Fruit fly (Drosophila melanogaster) whole organism, embryonic: Measurements from ENCODE around the gene CG2865.

Source experiments
- Blimp-1 ChIP-seq: fragments of 200-800 bp; sonication (Bioruptor generic); optimal IDR thresholded peaks from 3 replicates; lab custom pipeline; 2018; ENCODE audit warnings: missing biosample characterization, missing genetic modification characterization, mild to moderate bottlenecking, moderate library complexity, missing genetic modification reagents
- C15 ChIP-seq: fragments of 200-800 bp; sonication (Bioruptor generic); IDR thresholded peaks from 3 replicates; pipeline ENCODE4 v1.3.6; 2022; ENCODE audit warnings: missing biosample characterization, missing genetic modification characterization
- CG10267 ChIP-seq: fragments of 200-800 bp; sonication (Bioruptor generic); optimal IDR thresholded peaks from 2 replicates; lab custom pipeline; 2018; ENCODE audit warnings: missing biosample characterization, mild to moderate bottlenecking, missing genetic modification characterization, moderate library complexity
- CG10959 ChIP-seq: fragments of 200-800 bp; sonication (Bioruptor generic); IDR thresholded peaks from 2 replicates; pipeline ENCODE4 v1.3.6; 2022; ENCODE audit warnings: missing biosample characterization, missing genetic modification characterization
- CG1233 ChIP-seq: fragments of 200-800 bp; sonication (Bioruptor generic); optimal IDR thresholded peaks from 4 replicates; lab custom pipeline; 2018; ENCODE audit warnings: missing biosample characterization, mild to moderate bottlenecking, missing genetic modification characterization
- CG13424 ChIP-seq: fragments of 200-800 bp; sonication (Bioruptor generic); optimal IDR thresholded peaks from 2 replicates; lab custom pipeline; 2019; ENCODE audit warnings: missing biosample characterization, mild to moderate bottlenecking, missing genetic modification characterization, moderate library complexity
- CG15696 ChIP-seq: fragments of 200-800 bp; sonication (Bioruptor generic); optimal IDR thresholded peaks from 2 replicates; lab custom pipeline; 2019; ENCODE audit warnings: missing biosample characterization, mild to moderate bottlenecking, missing genetic modification characterization, moderate library complexity
- CG16815 ChIP-seq: fragments of 200-800 bp; sonication (Bioruptor generic); optimal IDR thresholded peaks from 3 replicates; lab custom pipeline; 2017; ENCODE audit warnings: missing biosample characterization, mild to moderate bottlenecking, missing genetic modification characterization
- CG17359 ChIP-seq: fragments of 200-800 bp; sonication (Bioruptor generic); optimal IDR thresholded peaks from 3 replicates; lab custom pipeline; 2018; ENCODE audit warnings: missing biosample characterization, mild to moderate bottlenecking, missing genetic modification characterization, moderate library complexity
- CG17568 ChIP-seq: fragments of 200-800 bp; sonication (Bioruptor generic); optimal IDR thresholded peaks from 2 replicates; lab custom pipeline; 2018; ENCODE audit warnings: missing biosample characterization, mild to moderate bottlenecking, missing genetic modification characterization, moderate library complexity
- CG17612 ChIP-seq: fragments of 200-800 bp; sonication (Bioruptor generic); IDR thresholded peaks from 2 replicates; pipeline ENCODE4 v1.3.6; 2022; ENCODE audit warnings: missing biosample characterization, missing genetic modification characterization
- CG18599 ChIP-seq: fragments of 200-800 bp; sonication (Bioruptor generic); optimal IDR thresholded peaks from 3 replicates; lab custom pipeline; 2017; ENCODE audit warnings: missing biosample characterization, missing genetic modification characterization, mild to moderate bottlenecking, moderate library complexity, missing genetic modification reagents
- CG2875 ChIP-seq: fragments of 200-800 bp; sonication (Bioruptor generic); optimal IDR thresholded peaks from 2 replicates; lab custom pipeline; 2017; ENCODE audit warnings: missing biosample characterization, mild to moderate bottlenecking, missing genetic modification characterization, missing genetic modification reagents
- CG6683 ChIP-seq: fragments of 200-800 bp; sonication (Bioruptor generic); optimal IDR thresholded peaks from 2 replicates; lab custom pipeline; 2017; ENCODE audit warnings: missing biosample characterization, mild to moderate bottlenecking, missing genetic modification characterization, missing genetic modification reagents
- CG6689 ChIP-seq: fragments of 200-800 bp; sonication (Bioruptor generic); IDR thresholded peaks from 2 replicates; pipeline ENCODE4 v1.3.6; 2022; ENCODE audit warnings: missing biosample characterization, missing genetic modification characterization
- CG7963 ChIP-seq: fragments of 200-800 bp; sonication (Bioruptor generic); IDR thresholded peaks from 3 replicates; pipeline ENCODE4 v1.3.6; 2022; ENCODE audit warnings: missing biosample characterization, missing genetic modification characterization; ENCODE audit not compliant: partially characterized antibody
- CG8359 ChIP-seq: fragments of 200-800 bp; sonication (Bioruptor generic); optimal IDR thresholded peaks from 2 replicates; lab custom pipeline; 2017; ENCODE audit warnings: missing biosample characterization, mild to moderate bottlenecking, missing genetic modification characterization, borderline replicate concordance
- CG9876 ChIP-seq: fragments of 200-800 bp; sonication (Bioruptor generic); optimal IDR thresholded peaks from 2 replicates; lab custom pipeline; 2016; ENCODE audit warnings: missing biosample characterization, missing genetic modification characterization
- Dbx ChIP-seq: fragments of 200-800 bp; sonication (Bioruptor generic); IDR thresholded peaks from 3 replicates; pipeline ENCODE4 v1.3.6; 2022; ENCODE audit warnings: missing biosample characterization, missing genetic modification characterization
- Dip2 ChIP-seq: fragments of 200-800 bp; sonication (Bioruptor generic); IDR thresholded peaks from 2 replicates; pipeline ENCODE4 v1.3.6; 2022; ENCODE audit warnings: missing biosample characterization, missing genetic modification characterization
- Eip74EF ChIP-seq, 2 experiments: fragments of 200-800 bp in 1 of 2; fragments of >200 bp in 1 of 2; sonication (Bioruptor generic) in 1 of 2; optimal IDR thresholded peaks; 2 replicates each; lab custom pipeline; 2017 to 2019; ENCODE audit warnings: missing biosample characterization in 2 of 2, missing genetic modification characterization in 2 of 2, mild to moderate bottlenecking in 1 of 2, moderate library complexity in 1 of 2
- HmgD ChIP-seq: fragments of 200-800 bp; sonication (Bioruptor generic); optimal IDR thresholded peaks from 3 replicates; lab custom pipeline; 2016; ENCODE audit warnings: missing biosample characterization, missing genetic modification characterization
- Max ChIP-seq: fragments of 200-800 bp; sonication (Bioruptor generic); optimal IDR thresholded peaks from 2 replicates; lab custom pipeline; 2016; ENCODE audit warnings: missing biosample characterization, mild to moderate bottlenecking, missing genetic modification characterization
- Mrtf ChIP-seq: fragments of 200-800 bp; sonication (Bioruptor generic); IDR thresholded peaks from 3 replicates; pipeline ENCODE4 v1.3.6; 2022; ENCODE audit warnings: missing biosample characterization, missing genetic modification characterization
- Myb ChIP-seq: fragments of 200-800 bp; sonication (Bioruptor generic); optimal IDR thresholded peaks from 2 replicates; lab custom pipeline; 2016; ENCODE audit warnings: missing biosample characterization, missing genetic modification characterization
- Rx ChIP-seq: fragments of 200-800 bp; sonication (Bioruptor generic); IDR thresholded peaks from 2 replicates; pipeline ENCODE4 v1.3.6; 2022; ENCODE audit warnings: missing biosample characterization, missing genetic modification characterization
- Scr ChIP-seq: fragments of 200-800 bp; sonication (Bioruptor generic); IDR thresholded peaks from 2 replicates; pipeline ENCODE4 v1.3.6; 2022; ENCODE audit warnings: missing biosample characterization, missing genetic modification characterization; ENCODE audit not compliant: partially characterized antibody
- Tbp ChIP-seq: fragments of >200 bp; optimal IDR thresholded peaks from 2 replicates; lab custom pipeline; 2018; ENCODE audit warnings: missing biosample characterization, missing genetic modification characterization
- aop ChIP-seq: fragments of 200-800 bp; sonication (Bioruptor generic); IDR thresholded peaks from 2 replicates; pipeline ENCODE4 v1.3.6; 2022; ENCODE audit warnings: missing biosample characterization, missing genetic modification characterization
- ato ChIP-seq: fragments of 200-800 bp; sonication (Bioruptor generic); IDR thresholded peaks from 2 replicates; pipeline ENCODE4 v1.3.6; 2022; ENCODE audit warnings: missing biosample characterization, missing genetic modification characterization; ENCODE audit not compliant: partially characterized antibody
- cas ChIP-seq: fragments of 200-800 bp; sonication (Bioruptor generic); IDR thresholded peaks from 2 replicates; pipeline ENCODE4 v1.3.6; 2022; ENCODE audit warnings: missing biosample characterization, missing genetic modification characterization
- crol ChIP-seq: fragments of 200-800 bp; sonication (Bioruptor generic); IDR thresholded peaks from 2 replicates; pipeline ENCODE4 v1.3.6; 2022; ENCODE audit warnings: missing biosample characterization, missing genetic modification characterization
- dimm ChIP-seq: fragments of 200-800 bp; sonication (Bioruptor generic); IDR thresholded peaks from 2 replicates; pipeline ENCODE4 v1.3.6; 2022; ENCODE audit warnings: missing biosample characterization, missing genetic modification characterization
- fd102C ChIP-seq: fragments of 200-800 bp; sonication (Bioruptor generic); optimal IDR thresholded peaks from 2 replicates; lab custom pipeline; 2018; ENCODE audit warnings: missing biosample characterization, mild to moderate bottlenecking, missing genetic modification characterization, moderate library complexity
- fd64A ChIP-seq: fragments of 200-800 bp; sonication (Bioruptor generic); optimal IDR thresholded peaks from 3 replicates; lab custom pipeline; 2018; ENCODE audit warnings: missing biosample characterization, mild to moderate bottlenecking, missing genetic modification characterization
- gce ChIP-seq: fragments of 200-800 bp; sonication (Bioruptor generic); IDR thresholded peaks from 3 replicates; pipeline ENCODE4 v1.3.6; 2022; ENCODE audit warnings: missing biosample characterization, missing genetic modification characterization
- hbn ChIP-seq: fragments of 200-800 bp; sonication (Bioruptor generic); IDR thresholded peaks from 2 replicates; pipeline ENCODE4 v1.3.6; 2022; ENCODE audit warnings: missing biosample characterization, missing genetic modification characterization; ENCODE audit not compliant: partially characterized antibody
- jing ChIP-seq: fragments of 200-800 bp; sonication (Bioruptor generic); optimal IDR thresholded peaks from 2 replicates; lab custom pipeline; 2018; ENCODE audit warnings: missing biosample characterization, mild to moderate bottlenecking, missing genetic modification characterization
- kay ChIP-seq: fragments of 200-800 bp; sonication (Bioruptor generic); optimal IDR thresholded peaks from 2 replicates; lab custom pipeline; 2016; ENCODE audit warnings: missing biosample characterization, missing genetic modification characterization
- klu ChIP-seq: fragments of 200-800 bp; sonication (Bioruptor generic); IDR thresholded peaks from 2 replicates; pipeline ENCODE4 v1.3.6; 2022; ENCODE audit warnings: missing biosample characterization, missing genetic modification characterization
- nau ChIP-seq: fragments of 200-800 bp; sonication (Bioruptor generic); optimal IDR thresholded peaks from 3 replicates; lab custom pipeline; 2017; ENCODE audit warnings: missing biosample characterization, mild to moderate bottlenecking, missing genetic modification characterization, missing genetic modification reagents
- nerfin-2 ChIP-seq: fragments of 200-800 bp; sonication (Bioruptor generic); IDR thresholded peaks from 2 replicates; pipeline ENCODE4 v1.3.6; 2022; ENCODE audit warnings: missing biosample characterization, missing genetic modification characterization; ENCODE audit not compliant: partially characterized antibody
- sna ChIP-seq: fragments of 200-800 bp; sonication (Bioruptor generic); IDR thresholded peaks from 2 replicates; pipeline ENCODE4 v1.3.6; 2022; ENCODE audit warnings: missing biosample characterization, missing genetic modification characterization; ENCODE audit not compliant: partially characterized antibody
- sob ChIP-seq: fragments of 200-800 bp; sonication (Bioruptor generic); IDR thresholded peaks from 2 replicates; pipeline ENCODE4 v1.3.6; 2022; ENCODE audit warnings: missing biosample characterization, missing genetic modification characterization
- tio ChIP-seq: fragments of 200-800 bp; sonication (Bioruptor generic); optimal IDR thresholded peaks from 2 replicates; lab custom pipeline; 2017; ENCODE audit warnings: missing biosample characterization, missing genetic modification characterization, inconsistent platforms
- tna ChIP-seq: fragments of 200-800 bp; sonication (Bioruptor generic); IDR thresholded peaks from 2 replicates; pipeline ENCODE4 v1.3.6; 2022; ENCODE audit warnings: missing biosample characterization, missing genetic modification characterization; ENCODE audit not compliant: partially characterized antibody
- trh ChIP-seq: fragments of 200-800 bp; sonication (Bioruptor generic); optimal IDR thresholded peaks from 2 replicates; lab custom pipeline; 2016; ENCODE audit warnings: missing biosample characterization, missing genetic modification characterization
- zfh2 ChIP-seq: fragments of 200-800 bp; sonication (Bioruptor generic); optimal IDR thresholded peaks from 2 replicates; lab custom pipeline; 2016; ENCODE audit warnings: missing biosample characterization, missing genetic modification characterization

CG2865 gene

dm6 chrX:2297428-2298200 is 4.4 kb upstream of the CG2865 start (continued):
- peak; percentile 90 for TF ChIP-seq cas (GFP tag; lab: Robert Waterston, UW)
- peak; percentile 93 for TF ChIP-seq Myb (GFP tag; lab: Kevin White, UChicago)
- no peak for TF ChIP-seq Tbp (GFP tag; lab: Kevin White, UChicago)
- TF ChIP-seq CG15696 (tag; lab: Kevin White, UChicago): peak; percentile 88
- TF ChIP-seq Rx (GFP tag; lab: Robert Waterston, UW): peak; percentile 98
- peak; percentile 97 for TF ChIP-seq CG16815 (GFP tag; lab: Kevin White, UChicago)
- peak; percentile 99 for TF ChIP-seq HmgD (GFP tag; lab: Kevin White, UChicago)
- peak; percentile 98 for TF ChIP-seq zfh2
- TF ChIP-seq tna (GFP tag; lab: Robert Waterston, UW): no peak
- TF ChIP-seq hbn: no peak
- TF ChIP-seq Scr (GFP tag; lab: Robert Waterston, UW): no peak
- peak; percentile 97 for TF ChIP-seq CG1233
- TF ChIP-seq sob (GFP tag; lab: Robert Waterston, UW): peak; percentile 98
- peak in 1 of 2 experiments; percentile 98 for TF ChIP-seq Eip74EF (GFP tag; optimal IDR thresholded peaks at IDR 0.05; lab: Kevin White, UChicago)
- peak; percentile 94 for TF ChIP-seq CG8359
- peak; percentile 96 for TF ChIP-seq trh (GFP tag; lab: Kevin White, UChicago)
- peak; percentile 99 for TF ChIP-seq CG17359 (tag; lab: Kevin White, UChicago)
- peak; percentile 93 for TF ChIP-seq C15 (GFP tag; lab: Robert Waterston, UW)
- peak; percentile 98 for TF ChIP-seq CG13424
- TF ChIP-seq jing (GFP tag; lab: Kevin White, UChicago): peak; percentile 98
- TF ChIP-seq CG18599 (GFP tag; lab: Kevin White, UChicago): peak; percentile 99
- peak; percentile 98 for TF ChIP-seq CG9876
- no peak for TF ChIP-seq sna (GFP tag; lab: Robert Waterston, UW)
- peak; percentile 97 for TF ChIP-seq kay (GFP tag; lab: Kevin White, UChicago)
- TF ChIP-seq Dip2 (GFP tag; lab: Robert Waterston, UW): peak; percentile 70; the same call in 1 of the 2 replicates
- TF ChIP-seq fd64A: peak; percentile 99
- TF ChIP-seq Max (GFP tag; lab: Kevin White, UChicago): peak; percentile 98
- TF ChIP-seq Dbx (GFP tag; lab: Robert Waterston, UW): peak; percentile 96
- TF ChIP-seq CG2875 (GFP tag; lab: Kevin White, UChicago): peak; percentile 99
- peak; percentile 97 for TF ChIP-seq CG17568 (GFP tag; lab: Kevin White, UChicago)
- TF ChIP-seq dimm: peak; percentile 98
- peak; percentile 98 for TF ChIP-seq gce (GFP tag; lab: Robert Waterston, UW)
- no peak for TF ChIP-seq nerfin-2 (GFP tag; lab: Robert Waterston, UW)
- TF ChIP-seq tio: peak; percentile 97
- peak; percentile 98 for TF ChIP-seq nau (GFP tag; lab: Kevin White, UChicago)
- peak; percentile 97 for TF ChIP-seq CG6683 (GFP tag; lab: Kevin White, UChicago)
- no peak for TF ChIP-seq ato (GFP tag; lab: Robert Waterston, UW)
- TF ChIP-seq aop: peak; percentile 96
- no peak for TF ChIP-seq CG7963 (GFP tag; lab: Robert Waterston, UW)
- peak; percentile 98 for TF ChIP-seq crol (GFP tag; lab: Robert Waterston, UW)
- peak; percentile 95 for TF ChIP-seq klu (GFP tag; lab: Robert Waterston, UW)
- peak; percentile 98 for TF ChIP-seq Mrtf (GFP tag; lab: Robert Waterston, UW)
- TF ChIP-seq CG10959: peak; percentile 97
- peak; percentile 98 for TF ChIP-seq CG6689 (GFP tag; lab: Robert Waterston, UW)
- TF ChIP-seq CG10267 (tag; lab: Kevin White, UChicago): peak; percentile 92
- peak; percentile 91 for TF ChIP-seq CG17612 (GFP tag; lab: Robert Waterston, UW)
- peak; percentile 89 for TF ChIP-seq fd102C (GFP tag; lab: Kevin White, UChicago)
- TF ChIP-seq Blimp-1 (GFP tag; lab: Kevin White, UChicago): peak; percentile 98
